Worm (Caenorhabditis elegans): ENCODE results near the gene nlp-29.

The nlp-29 gene

ce11 chrV:3979819-3980218 lies 4.4 kb upstream of the nlp-29 start, which contains the start of gene nlp-31 (continued):
- TF ChIP-seq dmd-4 (tag; optimal IDR thresholded peaks at IDR 0.05): no peak
- peak; percentile 10 for TF ChIP-seq F13H6.1 (tag; optimal IDR thresholded peaks at IDR 0.05)
- no peak for TF ChIP-seq elt-3 (tag; optimal IDR thresholded peaks at IDR 0.05)
- no peak for TF ChIP-seq nhr-77 (tag; optimal IDR thresholded peaks at IDR 0.05)
- no peak for TF ChIP-seq lin-11 (tag; optimal IDR thresholded peaks at IDR 0.05)
- TF ChIP-seq egl-27 (tag; optimal IDR thresholded peaks at IDR 0.05): no peak
- no peak for TF ChIP-seq alr-1 (tag; optimal IDR thresholded peaks at IDR 0.05)

- TF ChIP-seq ztf-1 (GFP tag; conservative IDR thresholded peaks at IDR 0.05): no peak
- TF ChIP-seq lin-39 (tag; optimal IDR thresholded peaks at IDR 0.05): no peak
- no peak for TF ChIP-seq mab-5 (tag; optimal IDR thresholded peaks at IDR 0.05)
- peak; percentile 23 for TF ChIP-seq ama-1 (optimal IDR thresholded peaks at IDR 0.05)
- TF ChIP-seq nhr-23 (tag; optimal IDR thresholded peaks at IDR 0.05): no peak
- peak; percentile 21 for TF ChIP-seq sma-3 (GFP tag; optimal IDR thresholded peaks at IDR 0.05)
- TF ChIP-seq nhr-21 (tag; optimal IDR thresholded peaks at IDR 0.05): peak; percentile 68
- TF ChIP-seq sma-9 (GFP tag; optimal IDR thresholded peaks at IDR 0.05): peak; percentile 33
- TF ChIP-seq sma-9 (tag; optimal IDR thresholded peaks at IDR 0.05): no peak
Observed at ce11 chrV:3980228-3980933, 3.8 kb upstream of the nlp-29 start.

- TF ChIP-seq nhr-10 (tag; optimal IDR thresholded peaks at IDR 0.05) (no peak), ama-1 (optimal IDR thresholded peaks at IDR 0.05) (no peak), nhr-21 (tag; optimal IDR thresholded peaks at IDR 0.05) (no peak), nhr-237 (tag; optimal IDR thresholded peaks at IDR 0.05) (no peak), lin-39 (tag; optimal IDR thresholded peaks at IDR 0.05) (no peak), egl-27 (tag; optimal IDR thresholded peaks at IDR 0.05) (no peak), mdl-1 (tag; optimal IDR thresholded peaks at IDR 0.05) (no peak), nhr-25 (tag; optimal IDR thresholded peaks at IDR 0.05) (no peak), R02D3.7 (tag; optimal IDR thresholded peaks at IDR 0.05) (no peak), nhr-11 (tag; optimal IDR thresholded peaks at IDR 0.05) (no peak), F13H6.1 (tag; optimal IDR thresholded peaks at IDR 0.05) (no peak), ztf-1 (GFP tag; conservative IDR thresholded peaks at IDR 0.05) (no peak), ZK546.5 (tag; optimal IDR thresholded peaks at IDR 0.05) (no peak)
Observed at ce11 chrV:3981680-3982079, 2.5 kb upstream of the nlp-29 start, which contains the start of gene nlp-30. Gene nlp-30, plus strand, starts transcription at chrV:3981980.

ce11 chrV:3985104-3985503 lies 879 bp downstream of the nlp-29 start:
- TF ChIP-seq sma-9 (GFP tag; optimal IDR thresholded peaks at IDR 0.05) (peak; percentile 72), sma-9 (tag; optimal IDR thresholded peaks at IDR 0.05) (no peak), nhr-25 (tag; optimal IDR thresholded peaks at IDR 0.05) (peak; percentile 42), blmp-1 (tag; optimal IDR thresholded peaks at IDR 0.05; ENCODE audit: insufficient read depth) (peak; percentile 54), mbf-1 (tag; optimal IDR thresholded peaks at IDR 0.05) (no peak)

ce11 chrV:3987616-3988015 lies 3.4 kb downstream of the nlp-29 start, which contains the start of gene nlp-28:
Gene nlp-28, plus strand, starts transcription at chrV:3987900.
- TF ChIP-seq lsy-2 (tag; optimal IDR thresholded peaks at IDR 0.05) (no peak), sma-9 (GFP tag; optimal IDR thresholded peaks at IDR 0.05) (peak; percentile 5), sma-9 (tag; optimal IDR thresholded peaks at IDR 0.05) (no peak)

- TF ChIP-seq lin-11 (tag; optimal IDR thresholded peaks at IDR 0.05) (no peak), fos-1 (tag; optimal IDR thresholded peaks at IDR 0.05) (peak; percentile 1), nhr-21 (tag; optimal IDR thresholded peaks at IDR 0.05) (peak; percentile 3)
Observed at ce11 chrV:3989070-3989469, 4.8 kb downstream of the nlp-29 start, which contains the start of gene nlp-27. Gene nlp-27, plus strand, starts transcription at chrV:3989378.

- no peak for TF ChIP-seq snpc-4 (tag; optimal IDR thresholded peaks at IDR 0.05)
- TF ChIP-seq zag-1 (tag; optimal IDR thresholded peaks at IDR 0.05): no peak
- no peak for TF ChIP-seq sma-9 (GFP tag; optimal IDR thresholded peaks at IDR 0.05)
- TF ChIP-seq sma-9 (tag; optimal IDR thresholded peaks at IDR 0.05): no peak
- TF ChIP-seq ama-1 (optimal IDR thresholded peaks at IDR 0.05): no peak
- TF ChIP-seq gmeb-1 (tag; optimal IDR thresholded peaks at IDR 0.05): no peak
- TF ChIP-seq nhr-11 (tag; optimal IDR thresholded peaks at IDR 0.05): no peak
- no peak for TF ChIP-seq crh-2 (tag; optimal IDR thresholded peaks at IDR 0.05)
- no peak for TF ChIP-seq lin-39 (tag; optimal IDR thresholded peaks at IDR 0.05)
- TF ChIP-seq nhr-10 (tag; optimal IDR thresholded peaks at IDR 0.05): no peak
Observed at ce11 chrV:3992334-3992733, 8.1 kb downstream of the nlp-29 start.
